Fruit fly (Drosophila melanogaster) whole organism, pupa: ENCODE measurements around the gene SPE.

Experiments used
- CG10348 ChIP-seq: fragments of 200-800 bp; sonication (Bioruptor generic); IDR thresholded peaks from 2 replicates; pipeline ENCODE4 v1.3.6; 2022; ENCODE audit warnings: missing biosample characterization, missing genetic modification characterization
- CG13204 ChIP-seq: fragments of 200-800 bp; sonication (Bioruptor generic); optimal IDR thresholded peaks from 2 replicates; lab custom pipeline; 2018; ENCODE audit warnings: missing biosample characterization, mild to moderate bottlenecking, missing genetic modification characterization, moderate library complexity
- CG14655 ChIP-seq: fragments of 200-800 bp; sonication (Bioruptor generic); optimal IDR thresholded peaks from 3 replicates; lab custom pipeline; 2017; ENCODE audit warnings: mild to moderate bottlenecking, missing biosample characterization, missing genetic modification reagents, missing genetic modification characterization
- CG4496 ChIP-seq: fragments of 200-800 bp; sonication (Bioruptor generic); IDR thresholded peaks from 3 replicates; pipeline ENCODE4 v1.3.6; 2022; ENCODE audit warnings: missing biosample characterization, missing genetic modification characterization
- CG8301 ChIP-seq: fragments of 200-800 bp; sonication (Bioruptor generic); optimal IDR thresholded peaks from 2 replicates; lab custom pipeline; 2018; ENCODE audit warnings: missing biosample characterization, mild to moderate bottlenecking, missing genetic modification characterization
- Ets98B ChIP-seq: fragments of 200-800 bp; sonication (Bioruptor generic); IDR thresholded peaks from 2 replicates; pipeline ENCODE4 v1.3.6; 2022; ENCODE audit warnings: missing biosample characterization, missing genetic modification characterization
- Pif1A ChIP-seq: fragments of 200-800 bp; sonication (Bioruptor generic); optimal IDR thresholded peaks from 3 replicates; lab custom pipeline; 2016; ENCODE audit warnings: missing biosample characterization, missing genetic modification characterization
- Pif1B ChIP-seq: fragments of 200-800 bp; sonication (Bioruptor generic); optimal IDR thresholded peaks from 3 replicates; lab custom pipeline; 2016; ENCODE audit warnings: missing biosample characterization, missing genetic modification characterization
- Snoo ChIP-seq: fragments of 200-800 bp; sonication (Bioruptor generic); optimal IDR thresholded peaks from 3 replicates; lab custom pipeline; 2017; ENCODE audit warnings: missing biosample characterization, mild to moderate bottlenecking, missing genetic modification characterization, inconsistent platforms
- gl ChIP-seq: fragments of 200-800 bp; sonication (Bioruptor generic); optimal IDR thresholded peaks from 2 replicates; lab custom pipeline; 2018; ENCODE audit warnings: missing biosample characterization, mild to moderate bottlenecking, missing genetic modification characterization
- rn ChIP-seq: fragments of 200-800 bp; sonication (Bioruptor generic); IDR thresholded peaks from 2 replicates; pipeline ENCODE4 v1.3.6; 2022; ENCODE audit warnings: missing biosample characterization, missing genetic modification characterization

dm6 chr3R:23664437-23664836 lies 21.6 kb upstream of the SPE start:
- TF ChIP-seq Snoo (tag; lab: Kevin White, UChicago) (no peak), CG8301 (tag; lab: Kevin White, UChicago) (no peak), CG10348 (GFP tag; lab: Robert Waterston, UW) (no peak), gl (tag; lab: Kevin White, UChicago) (no peak), CG13204 (GFP tag; lab: Kevin White, UChicago) (no peak), CG4496 (GFP tag; lab: Robert Waterston, UW) (no peak), Pif1B (no peak), Pif1A (GFP tag; lab: Kevin White, UChicago) (no peak), rn (no peak), Ets98B (no peak), CG14655 (GFP tag; lab: Kevin White, UChicago) (no peak)
